Fruit fly (Drosophila melanogaster): ENCODE data around the gene CG44290.

The CG44290 gene

DNA sequence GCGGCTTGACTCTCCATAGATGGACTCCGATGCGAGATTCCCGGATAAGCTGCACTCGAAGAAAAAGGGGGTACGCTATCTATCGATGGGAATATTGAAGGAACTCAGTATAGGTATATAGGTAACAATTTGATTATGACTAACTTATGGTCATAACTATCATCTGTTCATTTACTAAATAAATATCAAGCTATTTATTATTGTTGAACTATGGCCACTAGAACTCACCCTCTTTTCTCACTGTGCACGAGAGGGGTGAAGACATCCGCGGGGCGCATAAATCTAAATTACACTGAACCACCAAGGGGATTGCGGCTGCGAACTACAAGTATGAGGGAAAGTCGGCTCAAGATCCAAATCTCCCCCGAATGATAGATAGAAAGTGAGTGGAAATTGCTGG lies at the start of gene CG44290 (continued):
- TF ChIP-seq shn (GFP tag; optimal IDR thresholded peaks at IDR 0.05): no peak
- TF ChIP-seq CG14860 (GFP tag; IDR thresholded peaks at IDR 0.05; ENCODE audit: partially characterized antibody): no peak
- TF ChIP-seq klu (GFP tag; IDR thresholded peaks at IDR 0.05): no peak
- peak; percentile 29; the same call in 1 of the 2 replicates for TF ChIP-seq esg (GFP tag; conservative IDR thresholded peaks at IDR 0.05)
- TF ChIP-seq sima (GFP tag; optimal IDR thresholded peaks at IDR 0.05): no peak
- TF ChIP-seq ci (GFP tag; IDR thresholded peaks at IDR 0.05): 0 out of 3 replicates have a peak, but pooled peaks have one; percentile 24
- TF ChIP-seq D19A (tag; optimal IDR thresholded peaks at IDR 0.05): peak; percentile 62
- TF ChIP-seq zen2 (GFP tag; IDR thresholded peaks at IDR 0.05; ENCODE audit: partially characterized antibody): no peak
- TF ChIP-seq fd102C (GFP tag; optimal IDR thresholded peaks at IDR 0.05): no peak
- no peak for TF ChIP-seq gfzf (GFP tag; optimal IDR thresholded peaks at IDR 0.05)
- TF ChIP-seq so (GFP tag; IDR thresholded peaks at IDR 0.05): no peak
- peak; percentile 70 for TF ChIP-seq fd96Cb (tag; optimal IDR thresholded peaks at IDR 0.05)
- TF ChIP-seq Drgx (GFP tag; IDR thresholded peaks at IDR 0.05): no peak
- no peak for TF ChIP-seq pzg (GFP tag; optimal IDR thresholded peaks at IDR 0.05)
- peak; percentile 10 for TF ChIP-seq CG1602 (GFP tag; optimal IDR thresholded peaks at IDR 0.05)
- no peak for TF ChIP-seq CG7987 (GFP tag; optimal IDR thresholded peaks at IDR 0.05)
- TF ChIP-seq peb (GFP tag; IDR thresholded peaks at IDR 0.05): peak; percentile 46; the same call in 1 of the 2 replicates
- peak; percentile 62; the same call in 1 of the 2 replicates for TF ChIP-seq chm (GFP tag; IDR thresholded peaks at IDR 0.05)
- no peak for TF ChIP-seq CG18764 (GFP tag; optimal IDR thresholded peaks at IDR 0.05)
- TF ChIP-seq CoRest (tag; optimal IDR thresholded peaks at IDR 0.05): peak; percentile 25
- no peak for TF ChIP-seq CG8281 (tag; optimal IDR thresholded peaks at IDR 0.05)
- TF ChIP-seq chn (GFP tag; optimal IDR thresholded peaks at IDR 0.05): peak; percentile 9
- TF ChIP-seq CG3726 (GFP tag; IDR thresholded peaks at IDR 0.05): no peak
- TF ChIP-seq CG42726 (GFP tag; IDR thresholded peaks at IDR 0.05; ENCODE audit: partially characterized antibody): no peak
- TF ChIP-seq mirr (GFP tag; optimal IDR thresholded peaks at IDR 0.05): no peak
- TF ChIP-seq CG34422 (GFP tag; IDR thresholded peaks at IDR 0.05): no peak
- TF ChIP-seq CG10274 (GFP tag; optimal IDR thresholded peaks at IDR 0.05): no peak
- TF ChIP-seq CG11560 (tag; IDR thresholded peaks at IDR 0.05): no peak
- TF ChIP-seq ranshi (GFP tag; IDR thresholded peaks at IDR 0.05): peak; percentile 32; the same call in 1 of the 2 replicates
- no peak for TF ChIP-seq Hr39 (optimal IDR thresholded peaks at IDR 0.05)
- no peak for TF ChIP-seq tio (GFP tag; optimal IDR thresholded peaks at IDR 0.05)
- peak; percentile 40 for TF ChIP-seq Chrac-16 (GFP tag; optimal IDR thresholded peaks at IDR 0.05)
- TF ChIP-seq zen (tag; optimal IDR thresholded peaks at IDR 0.05): no peak
- TF ChIP-seq CG17361 (GFP tag; IDR thresholded peaks at IDR 0.05): peak; percentile 75
- TF ChIP-seq yki (optimal IDR thresholded peaks at IDR 0.05): no peak
- TF ChIP-seq TFAM (GFP tag; optimal IDR thresholded peaks at IDR 0.05): no peak
- TF ChIP-seq grn (GFP tag; optimal IDR thresholded peaks at IDR 0.05): peak; percentile 90
- TF ChIP-seq E2f1 (GFP tag; IDR thresholded peaks at IDR 0.05): 0 out of 2 replicates have a peak, but pooled peaks have one; percentile 12
- peak; percentile 66; the same call in 1 of the 3 replicates for TF ChIP-seq otp (GFP tag; IDR thresholded peaks at IDR 0.05)
- TF ChIP-seq lab (GFP tag; optimal IDR thresholded peaks at IDR 0.05): peak; percentile 18
- TF ChIP-seq Rfx (GFP tag; IDR thresholded peaks at IDR 0.05): no peak
- TF ChIP-seq NC2α (GFP tag; optimal IDR thresholded peaks at IDR 0.05): no peak
- TF ChIP-seq CG18599 (GFP tag; optimal IDR thresholded peaks at IDR 0.05): peak; percentile 52
- TF ChIP-seq mam (GFP tag; optimal IDR thresholded peaks at IDR 0.05): no peak
- TF ChIP-seq CG11456 (GFP tag; IDR thresholded peaks at IDR 0.05): no peak
- no peak for TF ChIP-seq amos (GFP tag; IDR thresholded peaks at IDR 0.05; ENCODE audit: partially characterized antibody)
- peak; percentile 25 for TF ChIP-seq CG12219 (GFP tag; optimal IDR thresholded peaks at IDR 0.05)
- TF ChIP-seq CG9797 (GFP tag; optimal IDR thresholded peaks at IDR 0.05): no peak
- TF ChIP-seq CG2712 (tag; optimal IDR thresholded peaks at IDR 0.05): peak; percentile 87
- no peak for TF ChIP-seq hb (GFP tag; IDR thresholded peaks at IDR 0.05; ENCODE audit: partially characterized antibody)
- peak; percentile 41 for TF ChIP-seq Side (GFP tag; optimal IDR thresholded peaks at IDR 0.05)
- no peak for TF ChIP-seq crc (GFP tag; optimal IDR thresholded peaks at IDR 0.05)
